Worm (Caenorhabditis elegans): Measurements from ENCODE around the gene Y54G11A.7.

Y54G11A.7 gene

ce11 chrII:14297050-14297449 lies at the start of gene Y54G11A.7:
Y54G11A.7 (plus strand) TSS chrII:14297305.
- peak; percentile 36 for TF ChIP-seq elt-2 (tag; optimal IDR thresholded peaks at IDR 0.05)

ce11 chrII:14247748-14248502 lies 49.2 kb upstream of the Y54G11A.7 start:
- TF ChIP-seq nfya-1 (tag; optimal IDR thresholded peaks at IDR 0.05; ENCODE audit: insufficient read depth) (peak; percentile 19), nhr-25 (tag; optimal IDR thresholded peaks at IDR 0.05) (peak; percentile 87), pha-4 (tag; optimal IDR thresholded peaks at IDR 0.05) (peak; percentile 42), snpc-4 (tag; optimal IDR thresholded peaks at IDR 0.05) (peak; percentile 42), jun-1 (tag; optimal IDR thresholded peaks at IDR 0.05) (peak; percentile 46), ZK546.5 (tag; optimal IDR thresholded peaks at IDR 0.05) (no peak), pqm-1 (tag; optimal IDR thresholded peaks at IDR 0.05) (peak; percentile 52), elt-2 (tag; optimal IDR thresholded peaks at IDR 0.05) (peak; percentile 69), zag-1 (tag; optimal IDR thresholded peaks at IDR 0.05) (no peak), sea-2 (GFP tag; optimal IDR thresholded peaks at IDR 0.05) (peak; percentile 9)

DNA sequence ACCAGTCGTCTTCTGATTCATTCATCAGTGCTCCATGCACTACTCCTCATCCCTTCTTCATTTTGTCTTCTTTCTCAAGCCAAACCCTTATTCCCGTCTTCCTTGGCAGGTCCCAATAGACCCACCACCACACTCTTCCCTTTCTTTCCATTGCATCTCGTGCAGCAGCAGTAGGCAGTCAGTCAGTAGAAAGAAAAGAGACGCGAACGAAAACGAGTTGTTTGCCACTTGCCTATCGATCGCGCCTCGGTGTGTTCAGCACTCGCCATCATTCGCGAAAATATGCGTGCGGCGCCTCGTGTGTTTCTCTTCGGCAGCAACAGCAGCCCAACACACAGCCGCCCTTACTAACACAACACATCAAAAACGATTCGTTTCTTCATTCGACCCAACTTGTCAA lies 47.6 kb upstream of the Y54G11A.7 start:
- no peak for TF ChIP-seq R02D3.7 (tag; optimal IDR thresholded peaks at IDR 0.05)
- TF ChIP-seq nhr-12 (tag; optimal IDR thresholded peaks at IDR 0.05) = no peak
- peak; percentile 62 for TF ChIP-seq nfya-1 (tag; optimal IDR thresholded peaks at IDR 0.05; ENCODE audit: insufficient read depth)
- TF ChIP-seq nhr-67 (tag; optimal IDR thresholded peaks at IDR 0.05) = no peak
- TF ChIP-seq ceh-28 (tag; optimal IDR thresholded peaks at IDR 0.05) = peak; percentile 51
- peak; percentile 70 for TF ChIP-seq mdl-1 (tag; optimal IDR thresholded peaks at IDR 0.05)
- TF ChIP-seq ceh-82 (tag; optimal IDR thresholded peaks at IDR 0.05) = no peak
- no peak for TF ChIP-seq elt-1 (tag; optimal IDR thresholded peaks at IDR 0.05)
- TF ChIP-seq snpc-4 (tag; optimal IDR thresholded peaks at IDR 0.05) = peak; percentile 47
- no peak for TF ChIP-seq eor-1 (tag; optimal IDR thresholded peaks at IDR 0.05)
- no peak for TF ChIP-seq nhr-76 (tag; optimal IDR thresholded peaks at IDR 0.05)
- TF ChIP-seq egl-27 (tag; optimal IDR thresholded peaks at IDR 0.05) = no peak
- TF ChIP-seq fkh-2 (tag; optimal IDR thresholded peaks at IDR 0.05) = no peak
- peak; percentile 18 for TF ChIP-seq lin-15B (tag; optimal IDR thresholded peaks at IDR 0.05)
- no peak for TF ChIP-seq unc-62 (GFP tag; optimal IDR thresholded peaks at IDR 0.05)
- TF ChIP-seq elt-2 (tag; optimal IDR thresholded peaks at IDR 0.05) = peak; percentile 38
- TF ChIP-seq skn-1 (tag; optimal IDR thresholded peaks at IDR 0.05) = no peak
- TF ChIP-seq nhr-237 (tag; optimal IDR thresholded peaks at IDR 0.05) = no peak
- no peak for TF ChIP-seq nhr-77 (tag; optimal IDR thresholded peaks at IDR 0.05)
- no peak for TF ChIP-seq mml-1 (tag; optimal IDR thresholded peaks at IDR 0.05)
- TF ChIP-seq pha-4 (tag; optimal IDR thresholded peaks at IDR 0.05) = peak; percentile 45
- TF ChIP-seq lin-39 (tag; optimal IDR thresholded peaks at IDR 0.05) = peak; percentile 20
- peak; percentile 43 for TF ChIP-seq nhr-25 (tag; optimal IDR thresholded peaks at IDR 0.05)
- TF ChIP-seq hmg-11 (tag; optimal IDR thresholded peaks at IDR 0.05) = peak; percentile 75
- TF ChIP-seq fos-1 (tag; optimal IDR thresholded peaks at IDR 0.05) = no peak
- TF ChIP-seq pqm-1 (tag; optimal IDR thresholded peaks at IDR 0.05) = no peak
- TF ChIP-seq nhr-43 (tag; optimal IDR thresholded peaks at IDR 0.05; ENCODE audit: poor library complexity, severe bottlenecking) = no peak

ce11 chrII:14250147-14250965 lies 46.7 kb upstream of the Y54G11A.7 start, which contains the start of gene hmg-1.1:
hmg-1.1 (plus strand) TSS chrII:14250695.
- TF ChIP-seq sea-2 (GFP tag; optimal IDR thresholded peaks at IDR 0.05) (peak; percentile 40), nhr-77 (tag; optimal IDR thresholded peaks at IDR 0.05) (no peak), fkh-2 (tag; optimal IDR thresholded peaks at IDR 0.05) (no peak), nhr-237 (tag; optimal IDR thresholded peaks at IDR 0.05) (no peak), pha-4 (tag; optimal IDR thresholded peaks at IDR 0.05) (peak; percentile 83), hmg-11 (tag; optimal IDR thresholded peaks at IDR 0.05) (peak; percentile 96), skn-1 (tag; optimal IDR thresholded peaks at IDR 0.05) (peak; percentile 9), nfya-1 (tag; optimal IDR thresholded peaks at IDR 0.05; ENCODE audit: insufficient read depth) (peak; percentile 85), ceh-9 (tag; optimal IDR thresholded peaks at IDR 0.05) (no peak), jun-1 (tag; optimal IDR thresholded peaks at IDR 0.05) (peak; percentile 59), lin-39 (tag; optimal IDR thresholded peaks at IDR 0.05) (peak; percentile 11), unc-39 (tag; optimal IDR thresholded peaks at IDR 0.05) (no peak), nhr-43 (tag; optimal IDR thresholded peaks at IDR 0.05; ENCODE audit: poor library complexity, severe bottlenecking) (peak; percentile 22), elt-3 (tag; optimal IDR thresholded peaks at IDR 0.05) (peak in 1 of 3 experiments; percentile 17), snpc-4 (tag; optimal IDR thresholded peaks at IDR 0.05) (peak; percentile 58), tbx-2 (tag; optimal IDR thresholded peaks at IDR 0.05) (peak; percentile 17), nhr-76 (tag; optimal IDR thresholded peaks at IDR 0.05) (no peak), elt-2 (tag; optimal IDR thresholded peaks at IDR 0.05) (peak; percentile 71), mdl-1 (tag; optimal IDR thresholded peaks at IDR 0.05) (no peak), lsy-12 (tag; optimal IDR thresholded peaks at IDR 0.05) (peak; percentile 76), ztf-11 (tag; optimal IDR thresholded peaks at IDR 0.05) (no peak), fos-1 (tag; optimal IDR thresholded peaks at IDR 0.05) (no peak), ZK546.5 (tag; optimal IDR thresholded peaks at IDR 0.05) (no peak), ama-1 (optimal IDR thresholded peaks at IDR 0.05) (peak; percentile 57), nhr-23 (tag; optimal IDR thresholded peaks at IDR 0.05) (peak; percentile 66), daf-12 (tag; optimal IDR thresholded peaks at IDR 0.05) (no peak), elt-1 (tag; optimal IDR thresholded peaks at IDR 0.05) (peak; percentile 18), aly-2 (tag; optimal IDR thresholded peaks at IDR 0.05) (no peak), ceh-16 (tag; optimal IDR thresholded peaks at IDR 0.05) (no peak)
